Worm (Caenorhabditis elegans) whole organism, L3 larva: ENCODE measurements around the gene irld-52.
"Not testable (repeated sequence)": the region's sequence is repeated elsewhere in the genome, so short reads cannot be mapped to it uniquely, and the experiment has no call there.

Experiments used
- ZK546.5 ChIP-seq: sonication (generic microtip); optimal IDR thresholded peaks from 2 replicates; lab custom pipeline; 2017; ENCODE audit warnings: missing biosample characterization, missing genetic modification characterization
- aly-2 ChIP-seq: fragments of 150-350 bp; optimal IDR thresholded peaks from 2 replicates; lab custom pipeline; 2014; ENCODE audit warnings: missing biosample characterization, missing genetic modification characterization
- egl-27 ChIP-seq: sonication (generic microtip); optimal IDR thresholded peaks from 4 replicates; lab custom pipeline; 2017; ENCODE audit warnings: missing biosample characterization, missing genetic modification reagents, missing genetic modification characterization
- fos-1 ChIP-seq: fragments of 150-350 bp; optimal IDR thresholded peaks from 2 replicates; lab custom pipeline; 2014; ENCODE audit warnings: missing biosample characterization, missing genetic modification characterization
- jun-1 ChIP-seq: fragments of 150-350 bp; optimal IDR thresholded peaks from 2 replicates; lab custom pipeline; 2014; ENCODE audit warnings: missing biosample characterization, missing genetic modification reagents, missing genetic modification characterization
- nhr-76 ChIP-seq: fragments of 150-350 bp; sonication (generic microtip); optimal IDR thresholded peaks from 5 replicates; lab custom pipeline; 2014; ENCODE audit warnings: missing biosample characterization, missing genetic modification characterization
- ztf-4 ChIP-seq: fragments of 150-350 bp; optimal IDR thresholded peaks from 2 replicates; lab custom pipeline; 2014; ENCODE audit warnings: missing biosample characterization, missing genetic modification characterization

- TF ChIP-seq egl-27; ztf-4 (tag; lab: Kevin White, UChicago); aly-2; nhr-76; fos-1 (tag; lab: Kevin White, UChicago); jun-1 (tag; lab: Kevin White, UChicago); ZK546.5: not testable (repeated sequence)
Observed at ce11 chrV:15748343-15748742, 31.1 kb upstream of the irld-52 start, which contains the start of gene T23D5.8.
